Worm (Caenorhabditis elegans) whole organism, midembryonic: ENCODE measurements around the gene srw-34.

Experiments used
- cog-1 ChIP-seq: sonication (generic microtip); optimal IDR thresholded peaks from 2 replicates; lab custom pipeline; 2016; ENCODE audit warnings: missing genetic modification characterization, missing compliant biosample characterization
- flt-1 ChIP-seq: fragments of 200-800 bp; sonication (Bioruptor generic); IDR thresholded peaks from 2 replicates; pipeline ENCODE4 v1.3.6; 2022; ENCODE audit warnings: missing genetic modification characterization, missing compliant biosample characterization

DNA sequence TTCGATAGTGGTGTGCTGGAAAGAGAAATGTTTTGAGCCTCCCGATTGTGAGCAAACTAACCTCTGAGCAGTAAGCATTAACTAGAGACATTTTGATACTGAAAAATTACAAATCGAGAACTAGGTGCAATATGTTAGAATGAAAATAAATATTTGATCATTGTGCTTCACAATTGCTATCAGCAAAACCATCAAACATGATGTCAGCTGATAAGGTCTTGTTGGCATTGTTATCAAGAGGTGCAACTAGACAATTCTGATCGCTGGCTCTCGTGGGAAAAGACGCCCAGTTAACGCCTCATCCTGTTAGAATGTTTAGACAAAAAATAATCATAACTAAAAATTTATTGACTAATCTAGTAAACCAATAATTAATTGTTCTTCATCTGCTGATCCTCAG is 27.8 kb downstream of the srw-34 start, which contains the start of gene comt-2:
- TF ChIP-seq flt-1: no peak
- no peak for TF ChIP-seq cog-1
